Worm (Caenorhabditis elegans) whole organism, young adult: ENCODE data around the gene C01G10.5.

ENCODE experiments used
- B0019.2 ChIP-seq: fragments of 200-800 bp; sonication (Bioruptor generic); conservative IDR thresholded peaks from 2 replicates; pipeline ENCODE4 v1.3.6; 2022; ENCODE audit warnings: missing genetic modification reagents, missing genetic modification characterization, missing compliant biosample characterization
- B0035.1 ChIP-seq: sonication (generic microtip); optimal IDR thresholded peaks from 2 replicates; lab custom pipeline; 2016; ENCODE audit warnings: missing genetic modification characterization, mild to moderate bottlenecking, missing compliant biosample characterization, missing genotype, missing genetic modification reagents
- B0336.3 ChIP-seq: fragments of 200-800 bp; sonication (Bioruptor generic); IDR thresholded peaks from 2 replicates; pipeline ENCODE4 v1.3.6; 2022; ENCODE audit warnings: missing genetic modification characterization, missing compliant biosample characterization
- D2030.7 ChIP-seq: fragments of 200-800 bp; sonication (Bioruptor generic); IDR thresholded peaks from 2 replicates; pipeline ENCODE4 v1.3.6; 2022; ENCODE audit warnings: missing genetic modification reagents, missing genetic modification characterization, missing compliant biosample characterization
- F10E7.11 ChIP-seq: sonication (generic microtip); optimal IDR thresholded peaks from 2 replicates; lab custom pipeline; 2017; ENCODE audit warnings: mild to moderate bottlenecking, missing genetic modification characterization, moderate library complexity, missing compliant biosample characterization
- F23B12.7 ChIP-seq: sonication (generic microtip); optimal IDR thresholded peaks from 2 replicates; lab custom pipeline; 2017; ENCODE audit warnings: missing genetic modification characterization, mild to moderate bottlenecking, missing compliant biosample characterization, antibody characterized with exemption, moderate library complexity; ENCODE audit not compliant: insufficient read depth
- F39B2.1 ChIP-seq: fragments of 200-800 bp; sonication (Bioruptor generic); IDR thresholded peaks from 2 replicates; pipeline ENCODE4 v1.3.6; 2022; ENCODE audit warnings: missing genetic modification reagents, missing genetic modification characterization, missing compliant biosample characterization
- F49E8.2 ChIP-seq: sonication (generic microtip); optimal IDR thresholded peaks from 3 replicates; lab custom pipeline; 2017; ENCODE audit warnings: missing genetic modification characterization, mild to moderate bottlenecking, missing compliant biosample characterization, antibody characterized with exemption, moderate library complexity; ENCODE audit not compliant: insufficient read depth
- F57C9.4 ChIP-seq: sonication (generic microtip); optimal IDR thresholded peaks from 2 replicates; lab custom pipeline; 2017; ENCODE audit warnings: mild to moderate bottlenecking, missing genetic modification characterization, missing compliant biosample characterization
- K12H6.12 ChIP-seq: fragments of 200-800 bp; sonication (Bioruptor generic); optimal IDR thresholded peaks from 2 replicates; lab custom pipeline; 2018; ENCODE audit warnings: mild to moderate bottlenecking, missing genetic modification characterization, missing compliant biosample characterization
- Y67H2A.10 ChIP-seq: fragments of 200-800 bp; sonication (Bioruptor generic); conservative IDR thresholded peaks from 2 replicates; pipeline ENCODE4 v1.3.6; 2022; ENCODE audit warnings: missing genetic modification reagents, missing genetic modification characterization, missing compliant biosample characterization
- Y95B8A.8 ChIP-seq: fragments of 200-800 bp; sonication (Bioruptor generic); IDR thresholded peaks from 2 replicates; pipeline ENCODE4 v1.3.6; 2022; ENCODE audit warnings: missing genetic modification reagents, missing genetic modification characterization, missing compliant biosample characterization
- ZK185.1 ChIP-seq: sonication (generic microtip); optimal IDR thresholded peaks from 2 replicates; lab custom pipeline; 2016; ENCODE audit warnings: mild to moderate bottlenecking, missing genetic modification characterization, missing compliant biosample characterization; ENCODE audit not compliant: poor library complexity, severe bottlenecking
- aptf-2 ChIP-seq: fragments of 200-800 bp; sonication (Bioruptor generic); conservative IDR thresholded peaks from 2 replicates; pipeline ENCODE4 v1.3.6; 2022; ENCODE audit warnings: missing genetic modification reagents, missing genetic modification characterization, missing compliant biosample characterization
- athp-1 ChIP-seq: sonication (generic microtip); optimal IDR thresholded peaks from 2 replicates; lab custom pipeline; 2017; ENCODE audit warnings: mild to moderate bottlenecking, missing genetic modification characterization, missing compliant biosample characterization
- attf-3 ChIP-seq: fragments of 200-800 bp; sonication (Bioruptor generic); conservative IDR thresholded peaks from 2 replicates; pipeline ENCODE4 v1.3.6; 2022; ENCODE audit warnings: missing genetic modification reagents, missing genetic modification characterization, missing compliant biosample characterization
- attf-5 ChIP-seq: fragments of 200-800 bp; sonication (Bioruptor generic); optimal IDR thresholded peaks from 2 replicates; lab custom pipeline; 2018; ENCODE audit warnings: mild to moderate bottlenecking, missing genetic modification characterization, missing compliant biosample characterization
- bed-2 ChIP-seq: fragments of 200-800 bp; sonication (Bioruptor generic); IDR thresholded peaks from 2 replicates; pipeline ENCODE4 v1.3.6; 2022; ENCODE audit warnings: missing genetic modification reagents, missing genetic modification characterization, missing compliant biosample characterization
- ceh-100 ChIP-seq: fragments of 200-800 bp; sonication (Bioruptor generic); IDR thresholded peaks from 2 replicates; pipeline ENCODE4 v1.3.6; 2022; ENCODE audit warnings: missing genetic modification reagents, missing genetic modification characterization, missing compliant biosample characterization
- ceh-40 ChIP-seq: fragments of 200-800 bp; sonication (Bioruptor generic); IDR thresholded peaks from 2 replicates; pipeline ENCODE4 v1.3.6; 2022; ENCODE audit warnings: missing genetic modification characterization, missing compliant biosample characterization
- chd-7 ChIP-seq: sonication (generic microtip); optimal IDR thresholded peaks from 2 replicates; lab custom pipeline; 2016; ENCODE audit warnings: mild to moderate bottlenecking, missing genetic modification characterization, moderate library complexity, missing compliant biosample characterization
- dox-1 ChIP-seq: fragments of 200-800 bp; sonication (Bioruptor generic); IDR thresholded peaks from 2 replicates; pipeline ENCODE4 v1.3.6; 2022; ENCODE audit warnings: missing genetic modification reagents, missing genetic modification characterization, missing compliant biosample characterization
- efl-1 ChIP-seq: fragments of 150-350 bp; optimal IDR thresholded peaks from 2 replicates; lab custom pipeline; 2014; ENCODE audit warnings: missing biosample characterization, missing genetic modification reagents, missing genetic modification characterization
- egl-18 ChIP-seq: fragments of 200-800 bp; sonication (Bioruptor generic); IDR thresholded peaks from 2 replicates; pipeline ENCODE4 v1.3.6; 2022; ENCODE audit warnings: missing genetic modification reagents, missing genetic modification characterization, missing compliant biosample characterization
- egrh-3 ChIP-seq: fragments of 200-800 bp; sonication (Bioruptor generic); IDR thresholded peaks from 2 replicates; pipeline ENCODE4 v1.3.6; 2022; ENCODE audit warnings: missing genetic modification reagents, missing genetic modification characterization, missing compliant biosample characterization
- fkh-3 ChIP-seq: sonication (generic microtip); optimal IDR thresholded peaks from 2 replicates; lab custom pipeline; 2016; ENCODE audit warnings: mild to moderate bottlenecking, missing genetic modification characterization, missing compliant biosample characterization
- hlh-12 ChIP-seq: sonication (generic microtip); optimal IDR thresholded peaks from 2 replicates; lab custom pipeline; 2016; ENCODE audit warnings: missing genetic modification characterization, missing compliant biosample characterization
- hmg-20 ChIP-seq: fragments of 200-800 bp; sonication (Bioruptor generic); IDR thresholded peaks from 2 replicates; pipeline ENCODE4 v1.3.6; 2022; ENCODE audit warnings: missing genetic modification reagents, missing genetic modification characterization, missing compliant biosample characterization
- hsf-1 ChIP-seq: fragments of 200-800 bp; sonication (Bioruptor generic); IDR thresholded peaks from 2 replicates; pipeline ENCODE4 v1.3.6; 2022; ENCODE audit warnings: missing genetic modification reagents, missing genetic modification characterization, missing compliant biosample characterization
- let-607 ChIP-seq, 2 experiments: fragments of 200-800 bp in 1 of 2; sonication (Bioruptor generic) in 1 of 2; sonication (generic microtip) in 1 of 2; optimal IDR thresholded peaks; 2 replicates each; lab custom pipeline; 2016 to 2018; ENCODE audit warnings: mild to moderate bottlenecking in 2 of 2, missing compliant biosample characterization in 2 of 2, missing genetic modification characterization in 2 of 2, moderate library complexity in 2 of 2, missing genotype in 1 of 2
- lin-26 ChIP-seq: fragments of 200-800 bp; sonication (Bioruptor generic); IDR thresholded peaks from 2 replicates; pipeline ENCODE4 v1.3.6; 2022; ENCODE audit warnings: missing genetic modification reagents, missing genetic modification characterization, missing compliant biosample characterization
- lsy-27 ChIP-seq: sonication (generic microtip); optimal IDR thresholded peaks from 2 replicates; lab custom pipeline; 2017; ENCODE audit warnings: missing genetic modification characterization, mild to moderate bottlenecking, missing compliant biosample characterization, antibody characterized with exemption, missing genotype, borderline replicate concordance; ENCODE audit not compliant: insufficient read depth
- mes-4 ChIP-seq: sonication (generic microtip); optimal IDR thresholded peaks from 2 replicates; lab custom pipeline; 2016; ENCODE audit warnings: missing genotype, missing genetic modification characterization, missing compliant biosample characterization
- nfya-1 ChIP-seq: sonication (generic microtip); optimal IDR thresholded peaks from 2 replicates; lab custom pipeline; 2017; ENCODE audit warnings: antibody characterized with exemption, missing compliant biosample characterization, missing genetic modification characterization, borderline replicate concordance; ENCODE audit not compliant: insufficient read depth
- nfya-2 ChIP-seq: fragments of 200-800 bp; sonication (Bioruptor generic); IDR thresholded peaks from 2 replicates; pipeline ENCODE4 v1.3.6; 2022; ENCODE audit warnings: missing genetic modification reagents, missing genetic modification characterization, missing compliant biosample characterization
- nfyb-1 ChIP-seq: fragments of 200-800 bp; sonication (Bioruptor generic); IDR thresholded peaks from 2 replicates; pipeline ENCODE4 v1.3.6; 2022; ENCODE audit warnings: missing genetic modification reagents, missing genetic modification characterization, missing compliant biosample characterization
- nhr-27 ChIP-seq: fragments of 200-800 bp; sonication (Bioruptor generic); optimal IDR thresholded peaks from 2 replicates; lab custom pipeline; 2018; ENCODE audit warnings: mild to moderate bottlenecking, missing genetic modification characterization, moderate library complexity, missing compliant biosample characterization
- pha-4 ChIP-seq: fragments of 150-350 bp; sonication (generic microtip); optimal IDR thresholded peaks from 2 replicates; lab custom pipeline; 2014; ENCODE audit warnings: missing biosample characterization, missing genetic modification reagents, missing genetic modification characterization
- snpc-4 ChIP-seq, 5 experiments: fragments of 150-350 bp in 1 of 5; sonication (generic microtip) in 4 of 5; optimal IDR thresholded peaks; 2 replicates each; lab custom pipeline; 2014 to 2018; ENCODE audit warnings: missing genetic modification characterization in 5 of 5, missing biosample characterization in 3 of 5, antibody characterized with exemption in 2 of 5, mild to moderate bottlenecking in 2 of 5, missing compliant biosample characterization in 2 of 5, missing genotype in 2 of 5, moderate library complexity in 2 of 5, missing genetic modification reagents in 1 of 5
- tbp1 ChIP-seq: fragments of 200-800 bp; sonication (Bioruptor generic); optimal IDR thresholded peaks from 2 replicates; lab custom pipeline; 2018; ENCODE audit warnings: mild to moderate bottlenecking, missing genetic modification characterization, missing compliant biosample characterization
- tbx-9 ChIP-seq: sonication (generic microtip); optimal IDR thresholded peaks from 2 replicates; lab custom pipeline; 2016; ENCODE audit warnings: borderline replicate concordance, missing genetic modification characterization, inconsistent platforms, missing compliant biosample characterization
- tlf-1 ChIP-seq: fragments of 200-800 bp; sonication (Bioruptor generic); optimal IDR thresholded peaks from 2 replicates; lab custom pipeline; 2018; ENCODE audit warnings: mild to moderate bottlenecking, missing genetic modification characterization, missing compliant biosample characterization
- xnd-1 ChIP-seq: sonication (generic microtip); optimal IDR thresholded peaks from 2 replicates; lab custom pipeline; 2016; ENCODE audit warnings: missing genotype, missing genetic modification reagents, missing genetic modification characterization, missing compliant biosample characterization
- zim-3 ChIP-seq: sonication (generic microtip); optimal IDR thresholded peaks from 2 replicates; lab custom pipeline; 2017; ENCODE audit warnings: mild to moderate bottlenecking, missing genetic modification characterization, moderate library complexity, missing compliant biosample characterization

C01G10.5 gene

DNA sequence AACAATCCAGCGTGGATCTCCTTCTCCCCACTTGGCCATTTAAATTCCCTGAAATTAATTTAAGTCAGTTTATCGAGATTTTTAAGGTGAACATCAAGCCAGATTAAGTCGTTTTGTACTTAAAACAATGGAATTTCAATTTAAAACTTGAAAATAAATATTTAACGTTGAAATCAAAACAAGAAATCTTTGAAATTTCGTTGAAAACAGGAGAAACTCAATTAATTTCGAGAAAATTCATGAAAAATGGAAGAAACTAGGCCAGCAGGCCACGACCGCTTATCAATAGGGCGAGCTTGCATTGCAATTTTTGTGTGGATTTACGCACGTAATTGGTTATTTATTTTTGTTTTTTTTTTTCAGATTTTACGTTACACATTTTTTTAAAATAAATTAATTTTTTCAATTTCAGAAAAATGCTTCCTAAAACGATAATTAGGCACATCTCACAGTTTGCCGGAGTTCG, 4.0 kb downstream of the C01G10.5 start, which contains the start of the genes ahsa-1 and C01G10.7 (continued):
- TF ChIP-seq nfyb-1 (GFP tag; lab: Robert Waterston, UW), result no peak; the same call in 1 of the 2 replicates
- TF ChIP-seq ceh-40 (GFP tag; lab: Robert Waterston, UW), result no peak
- no peak for TF ChIP-seq zim-3
- peak; percentile 57 for TF ChIP-seq efl-1 (GFP tag; lab: Kevin White, UChicago)
- peak; percentile 55; the same call in 1 of the 2 replicates for TF ChIP-seq egrh-3 (GFP tag; lab: Robert Waterston, UW)
- TF ChIP-seq tbx-9 (tag; lab: Kevin White, UChicago), result no peak

DNA sequence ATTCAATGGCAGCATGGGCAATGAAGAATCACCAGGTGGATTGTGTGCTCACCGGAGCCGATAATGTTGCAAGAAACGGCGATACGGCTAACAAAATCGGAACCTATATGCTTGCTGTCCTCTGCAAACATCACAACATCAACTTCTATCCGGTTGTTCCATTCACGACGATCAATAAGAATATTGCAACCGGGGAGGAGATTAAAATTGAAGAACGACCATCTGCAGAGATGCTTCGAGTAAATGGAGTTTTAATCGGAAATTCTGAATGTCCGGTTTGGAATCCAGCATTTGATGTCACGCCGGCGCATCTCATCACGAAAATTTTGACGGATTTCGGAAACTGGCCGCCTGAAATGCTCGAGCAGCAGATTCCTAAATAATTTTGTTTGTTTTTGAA, 5.7 kb downstream of the C01G10.5 start:
- TF ChIP-seq hlh-12 (no peak), lin-26 (GFP tag; lab: Robert Waterston, UW) (no peak), aptf-2 (GFP tag; lab: Robert Waterston, UW) (no peak), F49E8.2 (tag; lab: Kevin White, UChicago) (no peak), nfya-2 (GFP tag; lab: Robert Waterston, UW) (no peak), fkh-3 (no peak), B0336.3 (peak; percentile 82), bed-2 (GFP tag; lab: Robert Waterston, UW) (no peak), F57C9.4 (tag; lab: Kevin White, UChicago) (peak; percentile 4), nfya-1 (tag; lab: Kevin White, UChicago) (no peak), B0019.2 (no peak), lsy-27 (tag; lab: Kevin White, UChicago) (no peak), Y67H2A.10 (GFP tag; lab: Robert Waterston, UW) (no peak), xnd-1 (no peak), nhr-27 (tag; lab: Kevin White, UChicago) (no peak), chd-7 (tag; lab: Kevin White, UChicago) (peak; percentile 57), Y95B8A.8 (GFP tag; lab: Robert Waterston, UW) (0 out of 2 replicates have a peak, but pooled peaks have one; percentile 40), ceh-40 (GFP tag; lab: Robert Waterston, UW) (no peak), dox-1 (no peak), ceh-100 (GFP tag; lab: Robert Waterston, UW) (no peak), ZK185.1 (tag; lab: Kevin White, UChicago) (peak; percentile 30), F23B12.7 (tag; lab: Kevin White, UChicago) (no peak), zim-3 (peak; percentile 33), hmg-20 (GFP tag; lab: Robert Waterston, UW) (no peak), F10E7.11 (tag; lab: Kevin White, UChicago) (peak; percentile 22), attf-5 (GFP tag; lab: Kevin White, UChicago) (peak; percentile 14), nfyb-1 (GFP tag; lab: Robert Waterston, UW) (0 out of 2 replicates have a peak, but pooled peaks have one; percentile 27), let-607 (tag; optimal IDR thresholded peaks at IDR 0.05; lab: Kevin White, UChicago) (no peak), F39B2.1 (GFP tag; lab: Robert Waterston, UW) (no peak), D2030.7 (peak; percentile 45), hsf-1 (peak; percentile 75), tbp1 (GFP tag; lab: Kevin White, UChicago) (peak; percentile 53), attf-3 (GFP tag; lab: Robert Waterston, UW) (no peak), egl-18 (GFP tag; lab: Robert Waterston, UW) (no peak), B0035.1 (no peak), tlf-1 (peak; percentile 55), mes-4 (tag; lab: Kevin White, UChicago) (no peak), tbx-9 (tag; lab: Kevin White, UChicago) (no peak), K12H6.12 (tag; lab: Kevin White, UChicago) (no peak), athp-1 (peak; percentile 82), snpc-4 (GFP tag; optimal IDR thresholded peaks at IDR 0.05; lab: Kevin White, UChicago) (no peak), snpc-4 (tag; optimal IDR thresholded peaks at IDR 0.05; lab: Kevin White, UChicago) (peak in 1 of 4 experiments; percentile 28), efl-1 (GFP tag; lab: Kevin White, UChicago) (no peak), pha-4 (tag; lab: Kevin White, UChicago) (no peak)
